Worm (Caenorhabditis elegans): ENCODE measurements around the gene F13A2.3.

The F13A2.3 gene

ce11 chrV:4374625-4375024 lies 21.5 kb downstream of the F13A2.3 start, which contains the start of gene neg-1:
neg-1 (minus strand) TSS chrV:4374874.
- TF ChIP-seq ztf-11 (tag; optimal IDR thresholded peaks at IDR 0.05) (no peak), zip-8 (tag; optimal IDR thresholded peaks at IDR 0.05) (no peak), unc-120 (tag; optimal IDR thresholded peaks at IDR 0.05; ENCODE audit: poor library complexity, severe bottlenecking) (no peak), bed-3 (GFP tag; optimal IDR thresholded peaks at IDR 0.05) (no peak), lin-13 (tag; optimal IDR thresholded peaks at IDR 0.05) (no peak), ceh-43 (GFP tag; optimal IDR thresholded peaks at IDR 0.05) (no peak), pha-4 (tag; optimal IDR thresholded peaks at IDR 0.05) (no peak), tbx-8 (GFP tag; optimal IDR thresholded peaks at IDR 0.05) (no peak)

- TF ChIP-seq mab-5 (tag; optimal IDR thresholded peaks at IDR 0.05) (no peak), mep-1 (tag; optimal IDR thresholded peaks at IDR 0.05) (no peak), lin-13 (tag; optimal IDR thresholded peaks at IDR 0.05) (no peak), unc-62 (GFP tag; optimal IDR thresholded peaks at IDR 0.05) (no peak), nhr-2 (tag; optimal IDR thresholded peaks at IDR 0.05) (no peak), nhr-28 (tag; optimal IDR thresholded peaks at IDR 0.05) (no peak), cnd-1 (tag; optimal IDR thresholded peaks at IDR 0.05) (no peak)
These were observed 22.5 kb downstream of the F13A2.3 start for ce11 chrV:4373656-4374055.

ce11 chrV:4372986-4373385 lies 23.2 kb downstream of the F13A2.3 start:
- TF ChIP-seq ceh-83 (GFP tag; optimal IDR thresholded peaks at IDR 0.05): no peak
- TF ChIP-seq hlh-1 (tag; optimal IDR thresholded peaks at IDR 0.05): no peak
- no peak for TF ChIP-seq blmp-1 (tag; optimal IDR thresholded peaks at IDR 0.05)
- TF ChIP-seq mab-5 (tag; optimal IDR thresholded peaks at IDR 0.05): no peak
- no peak for TF ChIP-seq ham-2 (GFP tag; optimal IDR thresholded peaks at IDR 0.05)
- no peak for TF ChIP-seq nhr-76 (tag; optimal IDR thresholded peaks at IDR 0.05)
- TF ChIP-seq drap-1 (GFP tag; optimal IDR thresholded peaks at IDR 0.05): no peak
- no peak for TF ChIP-seq tbx-8 (GFP tag; optimal IDR thresholded peaks at IDR 0.05)
- no peak for TF ChIP-seq sem-2 (GFP tag; optimal IDR thresholded peaks at IDR 0.05)
- TF ChIP-seq ceh-39 (tag; optimal IDR thresholded peaks at IDR 0.05): no peak
- TF ChIP-seq nhr-2 (tag; optimal IDR thresholded peaks at IDR 0.05): no peak
- TF ChIP-seq flh-1 (GFP tag; optimal IDR thresholded peaks at IDR 0.05): no peak
- no peak for TF ChIP-seq mep-1 (tag; optimal IDR thresholded peaks at IDR 0.05)

- TF ChIP-seq mep-1 (tag; optimal IDR thresholded peaks at IDR 0.05) (peak; percentile 54), zip-8 (tag; optimal IDR thresholded peaks at IDR 0.05) (peak; percentile 0), ces-1 (GFP tag; optimal IDR thresholded peaks at IDR 0.05) (peak; percentile 46), ham-2 (GFP tag; optimal IDR thresholded peaks at IDR 0.05) (no peak), lsy-2 (tag; optimal IDR thresholded peaks at IDR 0.05) (peak; percentile 15), pha-4 (tag; optimal IDR thresholded peaks at IDR 0.05) (peak; percentile 42), tbx-8 (GFP tag; optimal IDR thresholded peaks at IDR 0.05) (no peak)
These were observed 24.7 kb downstream of the F13A2.3 start, which contains the start of the genes gmpr-1 and fipp-1 for ce11 chrV:4371309-4371933. gmpr-1 (minus strand) TSS chrV:4371383. fipp-1 (plus strand) TSS chrV:4371807.

ce11 chrV:4370515-4370914 lies 25.6 kb downstream of the F13A2.3 start:
- TF ChIP-seq bed-3 (GFP tag; optimal IDR thresholded peaks at IDR 0.05) (no peak), nhr-2 (tag; optimal IDR thresholded peaks at IDR 0.05) (no peak), unc-62 (GFP tag; optimal IDR thresholded peaks at IDR 0.05) (no peak), snpc-4 (tag; optimal IDR thresholded peaks at IDR 0.05) (no peak)

ce11 chrV:4366440-4366839 lies 29.7 kb downstream of the F13A2.3 start, which contains the start of gene F32D1.11:
F32D1.11 (minus strand) TSS chrV:4366540.
- no peak for TF ChIP-seq ces-1 (GFP tag; optimal IDR thresholded peaks at IDR 0.05)
- TF ChIP-seq hlh-1 (tag; optimal IDR thresholded peaks at IDR 0.05): no peak
- no peak for TF ChIP-seq snpc-4 (tag; optimal IDR thresholded peaks at IDR 0.05)

ce11 chrV:4364517-4364916 lies 31.6 kb downstream of the F13A2.3 start, which contains the start of gene grl-13:
grl-13 (minus strand) TSS chrV:4364617.
- TF ChIP-seq nhr-237 (tag; optimal IDR thresholded peaks at IDR 0.05) (no peak), sptf-1 (tag; optimal IDR thresholded peaks at IDR 0.05) (no peak)
